Worm (Caenorhabditis elegans): ENCODE results near the gene C37C3.11.
A peak's percentile ranks its signal among the peaks of the same experiment; 100 is the strongest.

C37C3.11 gene

ce11 chrV:7848251-7848650, 16.3 kb downstream of the C37C3.11 start:
- TF ChIP-seq pha-4 (tag; optimal IDR thresholded peaks at IDR 0.05) (no peak), ztf-25 (GFP tag; IDR thresholded peaks at IDR 0.05) (no peak), egrh-3 (GFP tag; IDR thresholded peaks at IDR 0.05) (peak; percentile 57; the same call in 1 of the 2 replicates), C06A6.2 (GFP tag; conservative IDR thresholded peaks at IDR 0.05) (no peak), ceh-27 (GFP tag; optimal IDR thresholded peaks at IDR 0.05) (peak; percentile 33), sea-2 (GFP tag; IDR thresholded peaks at IDR 0.05) (no peak), C17E4.6 (GFP tag; IDR thresholded peaks at IDR 0.05) (no peak), F22D6.2 (tag; optimal IDR thresholded peaks at IDR 0.05) (no peak), ceh-100 (GFP tag; IDR thresholded peaks at IDR 0.05) (no peak), hmg-1.2 (GFP tag; IDR thresholded peaks at IDR 0.05) (peak; percentile 30; the same call in 1 of the 2 replicates), zfh-2 (GFP tag; conservative IDR thresholded peaks at IDR 0.05) (peak; percentile 90), atf-7 (tag; optimal IDR thresholded peaks at IDR 0.05) (peak; percentile 2), Y53F4B.3 (GFP tag; IDR thresholded peaks at IDR 0.05) (no peak), Y53G8AR.9 (GFP tag; conservative IDR thresholded peaks at IDR 0.05) (no peak), ztf-28 (GFP tag; IDR thresholded peaks at IDR 0.05) (no peak), B0261.1 (tag; optimal IDR thresholded peaks at IDR 0.05) (no peak), lin-40 (tag; optimal IDR thresholded peaks at IDR 0.05) (peak; percentile 10), aptf-2 (GFP tag; conservative IDR thresholded peaks at IDR 0.05) (no peak), F49E8.2 (tag; optimal IDR thresholded peaks at IDR 0.05; ENCODE audit: insufficient read depth) (no peak), lin-54 (GFP tag; optimal IDR thresholded peaks at IDR 0.05) (no peak), F55B11.4 (tag; optimal IDR thresholded peaks at IDR 0.05; ENCODE audit: borderline replicate concordance, insufficient read depth) (no peak), snpc-4 (GFP tag; optimal IDR thresholded peaks at IDR 0.05) (no peak), snpc-4 (tag; optimal IDR thresholded peaks at IDR 0.05) (peak in 1 of 4 experiments; percentile 8), unc-62 (GFP tag; optimal IDR thresholded peaks at IDR 0.05) (no peak), sptf-2 (GFP tag; optimal IDR thresholded peaks at IDR 0.05) (no peak), tbx-9 (tag; optimal IDR thresholded peaks at IDR 0.05; ENCODE audit: borderline replicate concordance) (no peak), ccch-3 (GFP tag; optimal IDR thresholded peaks at IDR 0.05) (no peak), mes-4 (tag; optimal IDR thresholded peaks at IDR 0.05) (no peak), mxl-1 (tag; optimal IDR thresholded peaks at IDR 0.05) (no peak), madf-3 (GFP tag; IDR thresholded peaks at IDR 0.05) (no peak), cebp-1 (GFP tag; IDR thresholded peaks at IDR 0.05) (no peak), cebp-1 (tag; optimal IDR thresholded peaks at IDR 0.05) (peak; percentile 65), nhr-90 (tag; optimal IDR thresholded peaks at IDR 0.05) (no peak), attf-5 (GFP tag; optimal IDR thresholded peaks at IDR 0.05) (peak; percentile 19), nfya-2 (GFP tag; IDR thresholded peaks at IDR 0.05) (no peak), nhr-80 (tag; optimal IDR thresholded peaks at IDR 0.05) (peak; percentile 49), lir-1 (GFP tag; conservative IDR thresholded peaks at IDR 0.05) (no peak; the same call in 1 of the 2 replicates), T07F8.4 (tag; optimal IDR thresholded peaks at IDR 0.05) (no peak), ceh-40 (GFP tag; IDR thresholded peaks at IDR 0.05) (no peak), T26A5.8 (tag; optimal IDR thresholded peaks at IDR 0.05) (no peak), rpc-1 (optimal IDR thresholded peaks at IDR 0.05) (no peak), rpc-1 (tag; optimal IDR thresholded peaks at IDR 0.05) (no peak), cebp-2 (GFP tag; IDR thresholded peaks at IDR 0.05) (no peak), dox-1 (GFP tag; IDR thresholded peaks at IDR 0.05) (peak; percentile 50; the same call in 1 of the 2 replicates), Y95B8A.8 (GFP tag; IDR thresholded peaks at IDR 0.05) (no peak), mel-28 (tag; optimal IDR thresholded peaks at IDR 0.05; ENCODE audit: borderline replicate concordance) (peak; percentile 10), Y67H2A.10 (GFP tag; conservative IDR thresholded peaks at IDR 0.05) (no peak), ztf-26 (tag; optimal IDR thresholded peaks at IDR 0.05) (no peak), ceh-91 (GFP tag; IDR thresholded peaks at IDR 0.05) (no peak), mcd-1 (GFP tag; IDR thresholded peaks at IDR 0.05) (peak; percentile 24; the same call in 1 of the 2 replicates), nfyb-1 (GFP tag; IDR thresholded peaks at IDR 0.05) (no peak)

All from whole organism, young adult.